Worm (Caenorhabditis elegans) whole organism, L4 larva: ENCODE measurements around the gene dlc-2.

Experiments
- D1046.2 ChIP-seq: fragments of 200-800 bp; sonication (Bioruptor generic); IDR thresholded peaks from 2 replicates; pipeline ENCODE4 v1.3.6; 2022; ENCODE audit warnings: missing genetic modification characterization, missing compliant biosample characterization
- F49E8.2 ChIP-seq: sonication (generic microtip); optimal IDR thresholded peaks from 2 replicates; lab custom pipeline; 2016; ENCODE audit warnings: missing compliant biosample characterization, mild to moderate bottlenecking, missing genetic modification characterization, borderline replicate concordance
- R02D3.7 ChIP-seq: fragments of 150-350 bp; sonication (generic microtip); optimal IDR thresholded peaks from 3 replicates; lab custom pipeline; 2014; ENCODE audit warnings: missing biosample characterization, missing genetic modification characterization
- T26A8.4 ChIP-seq: fragments of 200-800 bp; sonication (Bioruptor generic); IDR thresholded peaks from 2 replicates; pipeline ENCODE4 v1.3.6; 2022; ENCODE audit warnings: missing genetic modification characterization, missing compliant biosample characterization
- Y48G9A.11 ChIP-seq: fragments of 200-800 bp; sonication (Bioruptor generic); IDR thresholded peaks from 2 replicates; pipeline ENCODE4 v1.3.6; 2022; ENCODE audit warnings: missing genetic modification reagents, missing genetic modification characterization, missing compliant biosample characterization
- Y5F2A.4 ChIP-seq: fragments of 200-800 bp; sonication (Bioruptor generic); optimal IDR thresholded peaks from 2 replicates; lab custom pipeline; 2018; ENCODE audit warnings: mild to moderate bottlenecking, missing genetic modification characterization, missing compliant biosample characterization
- ceh-62 ChIP-seq: sonication (generic microtip); optimal IDR thresholded peaks from 2 replicates; lab custom pipeline; 2017; ENCODE audit warnings: missing biosample characterization, missing genetic modification characterization
- fos-1 ChIP-seq: fragments of 150-350 bp; optimal IDR thresholded peaks from 2 replicates; lab custom pipeline; 2014; ENCODE audit warnings: missing biosample characterization, missing genetic modification characterization
- hif-1 ChIP-seq, 2 experiments: sonication (generic microtip); optimal IDR thresholded peaks; 2 replicates each; lab custom pipeline; 2016 to 2017; ENCODE audit warnings: missing compliant biosample characterization in 2 of 2, missing genetic modification characterization in 2 of 2, missing genetic modification reagents in 2 of 2, missing genotype in 2 of 2, mild to moderate bottlenecking in 1 of 2
- hlh-11 ChIP-seq: fragments of 200-800 bp; sonication (Bioruptor generic); optimal IDR thresholded peaks from 2 replicates; lab custom pipeline; 2018; ENCODE audit warnings: mild to moderate bottlenecking, missing genetic modification characterization, missing compliant biosample characterization
- lin-15B ChIP-seq: fragments of 150-350 bp; sonication (generic microtip); optimal IDR thresholded peaks from 3 replicates; lab custom pipeline; 2014; ENCODE audit warnings: missing biosample characterization, missing genetic modification characterization
- madf-9 ChIP-seq: fragments of 200-800 bp; sonication (Bioruptor generic); conservative IDR thresholded peaks from 2 replicates; pipeline ENCODE4 v1.3.6; 2022; ENCODE audit warnings: missing genetic modification reagents, missing genetic modification characterization, missing compliant biosample characterization
- mxl-2 ChIP-seq: fragments of 200-800 bp; sonication (Bioruptor generic); conservative IDR thresholded peaks from 2 replicates; pipeline ENCODE4 v1.3.6; 2022; ENCODE audit warnings: missing genetic modification reagents, missing genetic modification characterization, missing compliant biosample characterization
- nhr-10 ChIP-seq: fragments of 150-350 bp; optimal IDR thresholded peaks from 2 replicates; lab custom pipeline; 2014; ENCODE audit warnings: missing biosample characterization, missing genetic modification characterization
- nhr-237 ChIP-seq: sonication (generic microtip); optimal IDR thresholded peaks from 2 replicates; lab custom pipeline; 2017; ENCODE audit warnings: missing biosample characterization, missing genetic modification characterization
- nhr-25 ChIP-seq: sonication (generic microtip); optimal IDR thresholded peaks from 2 replicates; lab custom pipeline; 2017; ENCODE audit warnings: missing genetic modification characterization, mild to moderate bottlenecking, missing compliant biosample characterization, antibody characterized with exemption, moderate library complexity, borderline replicate concordance; ENCODE audit not compliant: insufficient read depth
- nhr-41 ChIP-seq: fragments of 200-800 bp; sonication (Bioruptor generic); IDR thresholded peaks from 2 replicates; pipeline ENCODE4 v1.3.6; 2022; ENCODE audit warnings: missing genetic modification reagents, missing genetic modification characterization, missing compliant biosample characterization
- nhr-48 ChIP-seq: sonication (generic microtip); optimal IDR thresholded peaks from 2 replicates; lab custom pipeline; 2016; ENCODE audit warnings: mild to moderate bottlenecking, missing genetic modification characterization, missing compliant biosample characterization
- rbr-2 ChIP-seq: sonication (generic microtip); optimal IDR thresholded peaks from 2 replicates; lab custom pipeline; 2016; ENCODE audit warnings: missing genotype, missing genetic modification characterization, missing compliant biosample characterization
- sdz-12 ChIP-seq: fragments of 200-800 bp; sonication (Bioruptor generic); optimal IDR thresholded peaks from 2 replicates; lab custom pipeline; 2018; ENCODE audit warnings: mild to moderate bottlenecking, missing genetic modification characterization, missing compliant biosample characterization
- snpc-4 ChIP-seq: fragments of 150-350 bp; optimal IDR thresholded peaks from 2 replicates; lab custom pipeline; 2014; ENCODE audit warnings: missing biosample characterization, missing genetic modification characterization
- spr-3 ChIP-seq: fragments of 200-800 bp; sonication (Bioruptor generic); optimal IDR thresholded peaks from 2 replicates; lab custom pipeline; 2018; ENCODE audit warnings: mild to moderate bottlenecking, missing genetic modification characterization, missing compliant biosample characterization
- zag-1 ChIP-seq: fragments of 150-350 bp; optimal IDR thresholded peaks from 2 replicates; lab custom pipeline; 2014; ENCODE audit warnings: missing biosample characterization, missing genetic modification characterization

Gene dlc-2

ce11 chrIV:12075497-12075896 lies 35.9 kb downstream of the dlc-2 start, which contains the start of gene K08E4.7:
K08E4.7 (plus strand) TSS chrIV:12075797.
- TF ChIP-seq hif-1 (tag; optimal IDR thresholded peaks at IDR 0.05; lab: Kevin White, UChicago) (no peak), spr-3 (GFP tag; lab: Kevin White, UChicago) (no peak), D1046.2 (no peak)

ce11 chrIV:12068590-12068989 lies 42.8 kb downstream of the dlc-2 start, which contains the start of gene bath-37:
bath-37 (plus strand) TSS chrIV:12068890.
- TF ChIP-seq madf-9 (GFP tag; lab: Robert Waterston, UW) (no peak), nhr-48 (tag; lab: Kevin White, UChicago) (no peak), fos-1 (tag; lab: Kevin White, UChicago) (no peak), nhr-10 (no peak), nhr-237 (tag; lab: Kevin White, UChicago) (no peak), R02D3.7 (tag; lab: Kevin White, UChicago) (no peak), ceh-62 (tag; lab: Kevin White, UChicago) (no peak), mxl-2 (GFP tag; lab: Robert Waterston, UW) (no peak), T26A8.4 (GFP tag; lab: Robert Waterston, UW) (no peak), sdz-12 (GFP tag; lab: Kevin White, UChicago) (no peak), lin-15B (tag; lab: Kevin White, UChicago) (no peak), rbr-2 (tag; lab: Kevin White, UChicago) (no peak), hif-1 (tag; optimal IDR thresholded peaks at IDR 0.05; lab: Kevin White, UChicago) (no peak)

- no peak for TF ChIP-seq snpc-4
- no peak for TF ChIP-seq zag-1 (tag; lab: Kevin White, UChicago)
- TF ChIP-seq nhr-25 (tag; lab: Kevin White, UChicago): no peak
- no peak for TF ChIP-seq nhr-48 (tag; lab: Kevin White, UChicago)
- TF ChIP-seq hlh-11: no peak
- TF ChIP-seq F49E8.2 (tag; lab: Kevin White, UChicago): no peak
- TF ChIP-seq nhr-41 (GFP tag; lab: Robert Waterston, UW): no peak
- no peak for TF ChIP-seq Y48G9A.11
- no peak for TF ChIP-seq nhr-237 (tag; lab: Kevin White, UChicago)
- no peak for TF ChIP-seq Y5F2A.4 (GFP tag; lab: Kevin White, UChicago)
Observed at ce11 chrIV:12061229-12061628, 50.1 kb downstream of the dlc-2 start, which contains the start of gene K08E4.8. K08E4.8 (minus strand) TSS chrIV:12061329.
